Worm (Caenorhabditis elegans) whole organism, late embryonic: ENCODE results near the gene wht-1.

Experiments used
- C08G9.2 ChIP-seq: sonication (generic microtip); optimal IDR thresholded peaks from 2 replicates; lab custom pipeline; 2016; ENCODE audit warnings: mild to moderate bottlenecking, missing genetic modification characterization, moderate library complexity, missing compliant biosample characterization
- F13H6.1 ChIP-seq: sonication (generic microtip); optimal IDR thresholded peaks from 2 replicates; lab custom pipeline; 2016; ENCODE audit warnings: missing genetic modification characterization, missing compliant biosample characterization
- K02D7.2 ChIP-seq: sonication (generic microtip); optimal IDR thresholded peaks from 2 replicates; lab custom pipeline; 2017; ENCODE audit warnings: mild to moderate bottlenecking, missing genetic modification characterization, missing compliant biosample characterization
- ama-1 ChIP-seq: fragments of 150-350 bp; optimal IDR thresholded peaks from 2 replicates; lab custom pipeline; 2014
- ceh-18 ChIP-seq: sonication (generic microtip); optimal IDR thresholded peaks from 2 replicates; lab custom pipeline; 2016; ENCODE audit warnings: missing genetic modification characterization, missing compliant biosample characterization
- ceh-19 ChIP-seq: fragments of 200-800 bp; sonication (Bioruptor generic); optimal IDR thresholded peaks from 2 replicates; lab custom pipeline; 2018; ENCODE audit warnings: mild to moderate bottlenecking, missing genetic modification characterization, missing compliant biosample characterization
- ceh-2 ChIP-seq: sonication (generic microtip); optimal IDR thresholded peaks from 2 replicates; lab custom pipeline; 2016; ENCODE audit warnings: missing genotype, missing genetic modification characterization, missing compliant biosample characterization
- ceh-22 ChIP-seq: sonication (generic microtip); optimal IDR thresholded peaks from 2 replicates; lab custom pipeline; 2017; ENCODE audit warnings: missing biosample characterization, missing genetic modification characterization
- ceh-30 ChIP-seq: fragments of 150-350 bp; optimal IDR thresholded peaks from 2 replicates; lab custom pipeline; 2014; ENCODE audit warnings: missing biosample characterization, missing genetic modification characterization
- ceh-31 ChIP-seq: sonication (generic microtip); optimal IDR thresholded peaks from 2 replicates; lab custom pipeline; 2016; ENCODE audit warnings: missing genetic modification characterization, missing compliant biosample characterization
- ceh-34 ChIP-seq: sonication (generic microtip); optimal IDR thresholded peaks from 2 replicates; lab custom pipeline; 2016; ENCODE audit warnings: mild to moderate bottlenecking, missing genetic modification characterization, missing compliant biosample characterization
- ceh-45 ChIP-seq: fragments of 200-800 bp; sonication (Bioruptor generic); IDR thresholded peaks from 2 replicates; pipeline ENCODE4 v1.3.6; 2022; ENCODE audit warnings: missing genetic modification reagents, missing genetic modification characterization, missing compliant biosample characterization
- ceh-48 ChIP-seq: sonication (generic microtip); optimal IDR thresholded peaks from 2 replicates; lab custom pipeline; 2016; ENCODE audit warnings: missing genetic modification characterization, inconsistent platforms, missing compliant biosample characterization
- ceh-6 ChIP-seq: fragments of 200-800 bp; sonication (Bioruptor generic); optimal IDR thresholded peaks from 2 replicates; lab custom pipeline; 2018; ENCODE audit warnings: mild to moderate bottlenecking, missing genetic modification characterization, missing compliant biosample characterization
- ceh-9 ChIP-seq: sonication (generic microtip); optimal IDR thresholded peaks from 2 replicates; lab custom pipeline; 2016; ENCODE audit warnings: mild to moderate bottlenecking, missing genetic modification characterization, inconsistent platforms, missing compliant biosample characterization
- elt-2 ChIP-seq: sonication (generic microtip); optimal IDR thresholded peaks from 2 replicates; lab custom pipeline; 2016; ENCODE audit warnings: missing genetic modification reagents, missing genetic modification characterization, missing compliant biosample characterization
- elt-4 ChIP-seq: sonication (generic microtip); optimal IDR thresholded peaks from 2 replicates; lab custom pipeline; 2016; ENCODE audit warnings: missing genetic modification characterization, missing compliant biosample characterization
- ets-4 ChIP-seq: sonication (generic microtip); optimal IDR thresholded peaks from 2 replicates; lab custom pipeline; 2016; ENCODE audit warnings: missing genetic modification characterization, missing compliant biosample characterization
- eyg-1 ChIP-seq: sonication (generic microtip); optimal IDR thresholded peaks from 2 replicates; lab custom pipeline; 2016; ENCODE audit warnings: missing genotype, missing genetic modification characterization, missing compliant biosample characterization
- fkh-10 ChIP-seq: fragments of 150-350 bp; optimal IDR thresholded peaks from 2 replicates; lab custom pipeline; 2014; ENCODE audit warnings: missing biosample characterization, missing genetic modification reagents, missing genetic modification characterization
- gmeb-2 ChIP-seq: sonication (generic microtip); optimal IDR thresholded peaks from 2 replicates; lab custom pipeline; 2016; ENCODE audit warnings: missing genetic modification characterization, inconsistent platforms, missing compliant biosample characterization
- hlh-13 ChIP-seq: fragments of 200-800 bp; sonication (Bioruptor generic); optimal IDR thresholded peaks from 2 replicates; lab custom pipeline; 2018; ENCODE audit warnings: mild to moderate bottlenecking, missing genetic modification characterization, missing compliant biosample characterization
- hlh-30 ChIP-seq: sonication (generic microtip); optimal IDR thresholded peaks from 2 replicates; lab custom pipeline; 2017; ENCODE audit warnings: antibody characterized with exemption, missing genetic modification characterization, missing compliant biosample characterization; ENCODE audit not compliant: insufficient read depth
- lin-11 ChIP-seq: fragments of 200-800 bp; sonication (Bioruptor generic); optimal IDR thresholded peaks from 2 replicates; lab custom pipeline; 2018; ENCODE audit warnings: mild to moderate bottlenecking, missing genetic modification characterization, missing compliant biosample characterization
- madf-2 ChIP-seq: sonication (generic microtip); optimal IDR thresholded peaks from 2 replicates; lab custom pipeline; 2017; ENCODE audit warnings: missing genetic modification characterization, missing compliant biosample characterization
- nfya-1 ChIP-seq: sonication (generic microtip); optimal IDR thresholded peaks from 2 replicates; lab custom pipeline; 2017; ENCODE audit warnings: missing genetic modification characterization, mild to moderate bottlenecking, missing compliant biosample characterization, antibody characterized with exemption, moderate library complexity
- nhr-11 ChIP-seq: fragments of 150-350 bp; optimal IDR thresholded peaks from 2 replicates; lab custom pipeline; 2014; ENCODE audit warnings: missing biosample characterization, missing genetic modification characterization
- pax-1 ChIP-seq: fragments of 150-350 bp; optimal IDR thresholded peaks from 2 replicates; lab custom pipeline; 2014; ENCODE audit warnings: missing biosample characterization, missing genetic modification characterization
- pha-4 ChIP-seq: fragments of 150-350 bp; optimal IDR thresholded peaks from 2 replicates; lab custom pipeline; 2018; ENCODE audit warnings: missing biosample characterization, missing genetic modification reagents, missing genetic modification characterization
- ref-2 ChIP-seq: sonication (generic microtip); optimal IDR thresholded peaks from 2 replicates; lab custom pipeline; 2016; ENCODE audit warnings: missing genetic modification characterization, missing compliant biosample characterization
- rnt-1 ChIP-seq: sonication (generic microtip); optimal IDR thresholded peaks from 2 replicates; lab custom pipeline; 2016; ENCODE audit warnings: missing genetic modification characterization, missing compliant biosample characterization
- sox-4 ChIP-seq: sonication (generic microtip); optimal IDR thresholded peaks from 2 replicates; lab custom pipeline; 2017; ENCODE audit warnings: mild to moderate bottlenecking, missing genetic modification characterization, inconsistent platforms, missing compliant biosample characterization
- unc-42 ChIP-seq: sonication (generic microtip); optimal IDR thresholded peaks from 2 replicates; lab custom pipeline; 2016; ENCODE audit warnings: missing genotype, missing genetic modification characterization, missing compliant biosample characterization
- unc-55 ChIP-seq: sonication (generic microtip); optimal IDR thresholded peaks from 2 replicates; lab custom pipeline; 2017; ENCODE audit warnings: missing biosample characterization, missing genetic modification reagents, missing genetic modification characterization
- unc-86 ChIP-seq: sonication (generic microtip); optimal IDR thresholded peaks from 2 replicates; lab custom pipeline; 2016; ENCODE audit warnings: missing genetic modification characterization, missing compliant biosample characterization

The wht-1 gene

DNA sequence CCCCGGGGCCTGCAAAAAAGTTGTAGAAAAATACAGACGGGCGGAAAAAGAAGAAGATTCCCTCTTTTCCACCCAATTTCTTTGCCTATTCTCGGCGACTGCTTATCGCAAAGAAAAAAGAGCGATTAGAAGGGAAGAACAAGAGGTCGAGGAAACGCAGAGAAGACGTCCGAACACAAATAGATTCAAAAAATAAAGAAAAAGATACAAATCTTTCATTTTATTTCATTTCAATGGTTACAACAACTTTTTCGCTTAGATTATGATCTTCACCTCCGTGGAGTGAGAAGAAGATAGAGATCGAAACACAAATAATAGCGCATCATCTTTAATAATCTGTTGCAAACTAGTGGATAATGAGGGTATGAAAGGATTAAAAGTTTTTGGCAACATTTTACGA, 44.5 kb upstream of the wht-1 start:
- TF ChIP-seq ceh-31 (no peak), ets-4 (tag; lab: Kevin White, UChicago) (no peak), elt-2 (tag; lab: Kevin White, UChicago) (peak; percentile 39), rnt-1 (peak; percentile 42)

DNA sequence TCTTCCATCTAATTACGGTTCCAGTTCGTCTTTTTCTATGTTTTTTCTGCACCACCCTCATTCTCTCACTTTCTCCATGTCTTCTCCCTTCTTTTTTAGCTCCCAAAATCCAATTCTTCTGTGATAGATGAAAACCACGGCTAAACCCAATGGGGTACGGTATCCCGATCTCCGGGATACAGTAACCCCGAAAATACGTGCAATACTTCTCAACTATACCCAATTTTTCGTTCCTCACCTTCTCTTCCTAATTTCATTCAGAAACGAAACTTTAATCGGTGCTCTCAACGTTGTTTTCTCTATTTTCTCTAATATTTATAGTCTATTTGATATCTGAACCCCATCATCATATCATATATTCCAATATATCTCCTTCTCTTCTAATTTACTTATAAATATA, 36.1 kb upstream of the wht-1 start:
- TF ChIP-seq rnt-1 (no peak), ceh-9 (tag; lab: Kevin White, UChicago) (no peak), ama-1 (lab: Kevin White, UChicago) (no peak), eyg-1 (tag; lab: Kevin White, UChicago) (no peak), ceh-48 (no peak), ceh-2 (tag; lab: Kevin White, UChicago) (no peak), sox-4 (tag; lab: Kevin White, UChicago) (peak; percentile 7)

DNA sequence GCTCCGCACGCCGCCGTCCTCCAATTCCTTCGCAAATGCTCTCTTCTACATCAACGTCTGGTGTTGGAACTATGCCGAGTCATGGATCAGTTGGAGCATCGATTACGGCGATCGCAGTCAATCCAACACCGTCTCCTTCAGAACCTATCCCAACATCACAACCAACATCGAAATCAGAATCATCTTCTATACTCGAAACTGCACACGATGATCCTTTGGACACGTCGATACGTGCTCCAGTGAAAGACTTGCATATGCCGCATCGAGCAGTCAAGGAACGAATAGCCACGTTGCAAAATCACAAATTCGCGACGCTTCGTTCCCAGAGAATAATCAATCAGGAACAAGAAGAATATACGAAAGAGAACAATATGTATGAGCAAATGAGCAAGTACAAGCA, 33.4 kb upstream of the wht-1 start:
- TF ChIP-seq pha-4 (tag; lab: Kevin White, UChicago) (no peak), nhr-11 (no peak), pax-1 (no peak)

- TF ChIP-seq ceh-48, result no peak
- no peak for TF ChIP-seq elt-4 (tag; lab: Kevin White, UChicago)
Observed at ce11 chrIII:6118320-6118719, 30.8 kb upstream of the wht-1 start, which contains the start of gene kin-18. Gene kin-18, plus strand, starts transcription at chrIII:6118620.

DNA sequence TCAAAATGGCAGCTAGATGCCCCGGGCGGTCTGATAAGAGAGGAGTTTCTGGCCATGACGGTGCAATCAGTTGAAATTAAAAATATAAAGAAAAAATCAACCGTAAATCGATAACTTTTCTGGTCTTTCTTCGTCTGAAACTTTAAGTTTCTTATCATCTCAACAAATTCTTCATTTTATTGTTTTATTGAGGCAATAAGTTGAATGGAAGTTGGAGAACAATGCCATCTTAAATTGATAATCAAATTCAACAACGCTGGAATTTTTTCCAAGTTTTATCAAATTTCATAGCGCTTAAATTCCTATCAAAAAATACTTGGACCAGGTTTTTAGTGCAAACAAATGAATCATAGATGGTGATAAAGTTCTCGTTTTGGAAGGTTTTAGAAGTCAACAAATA, 29.4 kb upstream of the wht-1 start:
- TF ChIP-seq elt-2 (tag; lab: Kevin White, UChicago), result peak; percentile 42
- TF ChIP-seq F13H6.1, result no peak

ce11 chrIII:6116281-6116886, 28.8 kb upstream of the wht-1 start, which contains the start of gene nmt-1:
Gene nmt-1, minus strand, starts transcription at chrIII:6116331.
- TF ChIP-seq nhr-11 (no peak), gmeb-2 (peak; percentile 7), nfya-1 (tag; lab: Kevin White, UChicago) (peak; percentile 28), ceh-45 (GFP tag; lab: Robert Waterston, UW) (no peak), unc-42 (tag; lab: Kevin White, UChicago) (peak; percentile 42), unc-55 (GFP tag; lab: Kevin White, UChicago) (peak; percentile 21), rnt-1 (no peak)
- TF ChIP-seq, all 69 proteins: peak for 4

DNA sequence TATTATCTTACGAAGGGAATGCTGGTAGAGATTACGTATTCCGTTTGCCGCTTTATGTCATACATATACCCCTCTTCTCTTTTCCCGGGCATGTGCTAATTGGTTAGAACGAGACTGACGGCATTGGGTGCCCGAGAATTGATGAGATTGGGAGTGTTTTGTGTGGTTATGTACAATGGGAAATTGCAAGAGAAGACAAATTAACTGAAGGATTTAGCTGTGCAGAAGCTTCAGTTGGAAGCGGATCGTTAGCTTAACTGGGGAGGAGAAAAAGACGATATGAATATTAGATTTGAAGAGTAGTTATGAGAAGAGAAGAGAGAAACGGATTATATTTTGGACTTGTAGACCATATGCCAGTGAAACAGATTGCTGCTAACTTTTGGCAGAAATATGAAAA, 22.6 kb upstream of the wht-1 start:
- TF ChIP-seq unc-42 (tag; lab: Kevin White, UChicago), result peak; percentile 54
- TF ChIP-seq ceh-34 (tag; lab: Kevin White, UChicago), result no peak

DNA sequence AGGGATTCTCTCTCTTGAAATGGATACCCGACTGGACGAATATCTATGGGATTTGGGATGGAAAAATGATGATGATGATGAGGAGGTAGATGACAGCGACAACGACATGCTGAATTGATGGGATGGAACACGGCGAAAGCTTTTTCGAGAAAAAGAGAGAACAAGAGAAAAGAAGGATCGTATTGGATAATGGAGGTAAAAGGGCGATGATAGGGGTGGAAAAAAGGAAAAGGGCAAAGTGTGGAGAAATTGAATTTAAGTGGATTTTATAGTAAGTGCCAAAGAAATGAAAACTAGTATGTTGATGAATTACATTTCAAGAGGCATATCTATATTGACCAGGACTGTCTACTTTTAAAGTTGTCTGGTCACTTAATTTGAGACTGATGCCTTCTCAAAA, 18.3 kb upstream of the wht-1 start:
- TF ChIP-seq ceh-19 (GFP tag; lab: Kevin White, UChicago) (no peak), C08G9.2 (tag; lab: Kevin White, UChicago) (no peak), ceh-9 (tag; lab: Kevin White, UChicago) (no peak), unc-86 (tag; lab: Kevin White, UChicago) (no peak), ceh-18 (tag; lab: Kevin White, UChicago) (no peak)

DNA sequence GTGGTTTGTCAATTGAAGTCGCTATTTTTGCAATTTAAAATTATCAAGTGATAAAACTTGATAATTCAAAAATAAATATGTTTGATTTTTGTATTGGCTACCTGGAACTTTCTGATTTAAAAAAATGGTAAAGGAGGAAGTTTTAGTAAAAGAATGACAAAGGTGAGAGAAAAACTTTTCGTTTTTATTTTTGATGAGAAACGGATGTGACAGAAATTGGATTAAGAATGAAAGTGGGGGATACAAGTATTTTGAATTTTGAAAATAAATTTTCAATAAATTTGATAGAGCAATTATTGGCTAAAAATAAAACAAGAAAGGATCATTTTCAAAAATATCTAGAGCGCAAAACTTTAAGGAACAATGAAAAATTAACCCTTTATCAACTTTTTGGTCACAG, 15.2 kb upstream of the wht-1 start, which contains the start of gene C05D10.4:
Gene C05D10.4, minus strand, starts transcription at position 101 of the 400 bp plus-strand sequence.
- no peak for TF ChIP-seq ceh-30 (tag; lab: Kevin White, UChicago)
- TF ChIP-seq ceh-18 (tag; lab: Kevin White, UChicago), result no peak
- no peak for TF ChIP-seq ceh-34 (tag; lab: Kevin White, UChicago)
- no peak for TF ChIP-seq ceh-6 (GFP tag; lab: Kevin White, UChicago)
- no peak for TF ChIP-seq C08G9.2 (tag; lab: Kevin White, UChicago)
- no peak for TF ChIP-seq hlh-30 (tag; lab: Kevin White, UChicago)
- TF ChIP-seq unc-42 (tag; lab: Kevin White, UChicago), result no peak
- no peak for TF ChIP-seq rnt-1
- TF ChIP-seq hlh-13 (GFP tag; lab: Kevin White, UChicago), result no peak
- no peak for TF ChIP-seq ref-2 (tag; lab: Kevin White, UChicago)
- TF ChIP-seq ceh-22, result no peak
- no peak for TF ChIP-seq madf-2 (tag; lab: Kevin White, UChicago)
- no peak for TF ChIP-seq fkh-10 (GFP tag; lab: Kevin White, UChicago)
- no peak for TF ChIP-seq K02D7.2 (tag; lab: Kevin White, UChicago)
- no peak for TF ChIP-seq lin-11 (tag; lab: Kevin White, UChicago)
